Fruit fly (Drosophila melanogaster): ENCODE data around the gene ringer.

dm6 chr3L:16326657-16327056 is 32.6 kb downstream of the ringer start, which contains the start of the genes CG13040 and CG13039:
- no peak for TF ChIP-seq sv (GFP tag; optimal IDR thresholded peaks at IDR 0.05)
- TF ChIP-seq fru (GFP tag; optimal IDR thresholded peaks at IDR 0.05), result no peak
- TF ChIP-seq lola (GFP tag; optimal IDR thresholded peaks at IDR 0.05), result no peak
- no peak for TF ChIP-seq HLH106 (tag; optimal IDR thresholded peaks at IDR 0.05)
- TF ChIP-seq Mio (GFP tag; optimal IDR thresholded peaks at IDR 0.05), result no peak
- TF ChIP-seq jim (GFP tag; optimal IDR thresholded peaks at IDR 0.05), result no peak
- TF ChIP-seq br (GFP tag; optimal IDR thresholded peaks at IDR 0.05), result no peak

Measured in whole organism, wandering third instar larva.